Fruit fly (Drosophila melanogaster) whole organism, embryonic: ENCODE results near the gene Ret.

Experiments
- Adf1 ChIP-seq: fragments of 200-800 bp; sonication (Bioruptor generic); IDR thresholded peaks from 2 replicates; pipeline ENCODE4 v1.3.6; 2022; ENCODE audit warnings: missing biosample characterization, missing genetic modification characterization
- CG11085 ChIP-seq: fragments of 200-800 bp; sonication (Bioruptor generic); IDR thresholded peaks from 2 replicates; pipeline ENCODE4 v1.3.6; 2022; ENCODE audit warnings: missing biosample characterization, missing genetic modification characterization
- CG11093 ChIP-seq: fragments of 200-800 bp; sonication (Bioruptor generic); IDR thresholded peaks from 3 replicates; pipeline ENCODE4 v1.3.6; 2022; ENCODE audit warnings: missing biosample characterization, missing genetic modification characterization
- CG11398 ChIP-seq: fragments of 200-800 bp; sonication (Bioruptor generic); optimal IDR thresholded peaks from 2 replicates; lab custom pipeline; 2016; ENCODE audit warnings: missing biosample characterization, missing genetic modification characterization
- CG11723 ChIP-seq: fragments of 200-800 bp; sonication (Bioruptor generic); optimal IDR thresholded peaks from 2 replicates; lab custom pipeline; 2017; ENCODE audit warnings: missing biosample characterization, mild to moderate bottlenecking, missing genetic modification characterization
- CG12219 ChIP-seq: fragments of 200-800 bp; sonication (Bioruptor generic); optimal IDR thresholded peaks from 3 replicates; lab custom pipeline; 2018; ENCODE audit warnings: missing biosample characterization, mild to moderate bottlenecking, missing genetic modification characterization
- CG13287 ChIP-seq: fragments of 200-800 bp; sonication (Bioruptor generic); IDR thresholded peaks from 2 replicates; pipeline ENCODE4 v1.3.6; 2022; ENCODE audit warnings: missing biosample characterization, missing genetic modification characterization; ENCODE audit not compliant: partially characterized antibody
- CG15073 ChIP-seq: fragments of 200-800 bp; sonication (Bioruptor generic); optimal IDR thresholded peaks from 2 replicates; lab custom pipeline; 2016; ENCODE audit warnings: missing biosample characterization, missing genetic modification characterization
- CG1647 ChIP-seq: fragments of 200-800 bp; sonication (Bioruptor generic); optimal IDR thresholded peaks from 3 replicates; lab custom pipeline; 2016; ENCODE audit warnings: missing biosample characterization, missing genetic modification characterization
- CG16863 ChIP-seq: fragments of 200-800 bp; sonication (Bioruptor generic); optimal IDR thresholded peaks from 3 replicates; lab custom pipeline; 2016; ENCODE audit warnings: missing biosample characterization, missing genetic modification characterization
- CG17385 ChIP-seq: fragments of 200-800 bp; sonication (Bioruptor generic); optimal IDR thresholded peaks from 3 replicates; lab custom pipeline; 2018; ENCODE audit warnings: missing biosample characterization, mild to moderate bottlenecking, missing genetic modification characterization
- CG18599 ChIP-seq: fragments of 200-800 bp; sonication (Bioruptor generic); optimal IDR thresholded peaks from 3 replicates; lab custom pipeline; 2017; ENCODE audit warnings: missing biosample characterization, missing genetic modification characterization, mild to moderate bottlenecking, moderate library complexity, missing genetic modification reagents
- CG4424 ChIP-seq: fragments of 200-800 bp; sonication (Bioruptor generic); optimal IDR thresholded peaks from 3 replicates; lab custom pipeline; 2016; ENCODE audit warnings: missing biosample characterization, missing genetic modification characterization
- CG5180 ChIP-seq: fragments of 200-800 bp; sonication (Bioruptor generic); optimal IDR thresholded peaks from 3 replicates; lab custom pipeline; 2017; ENCODE audit warnings: missing biosample characterization, missing genetic modification characterization, mild to moderate bottlenecking, moderate library complexity, missing genetic modification reagents
- CG6765 ChIP-seq: fragments of 200-800 bp; sonication (Bioruptor generic); optimal IDR thresholded peaks from 3 replicates; lab custom pipeline; 2017; ENCODE audit warnings: missing biosample characterization, mild to moderate bottlenecking, missing genetic modification characterization
- CG7745 ChIP-seq: fragments of 200-800 bp; sonication (Bioruptor generic); optimal IDR thresholded peaks from 2 replicates; lab custom pipeline; 2018; ENCODE audit warnings: missing biosample characterization, mild to moderate bottlenecking, missing genetic modification characterization, moderate library complexity
- CG8359 ChIP-seq: fragments of 200-800 bp; sonication (Bioruptor generic); optimal IDR thresholded peaks from 2 replicates; lab custom pipeline; 2017; ENCODE audit warnings: missing biosample characterization, mild to moderate bottlenecking, missing genetic modification characterization, borderline replicate concordance
- CG8944 ChIP-seq: fragments of 200-800 bp; sonication (Bioruptor generic); optimal IDR thresholded peaks from 3 replicates; lab custom pipeline; 2016; ENCODE audit warnings: missing biosample characterization, missing genetic modification characterization
- CHES-1-like ChIP-seq: fragments of 200-800 bp; sonication (Bioruptor generic); optimal IDR thresholded peaks from 2 replicates; lab custom pipeline; 2016; ENCODE audit warnings: missing biosample characterization, missing genetic modification characterization
- Deaf1 ChIP-seq: fragments of 200-800 bp; optimal IDR thresholded peaks from 3 replicates; lab custom pipeline; 2019; ENCODE audit warnings: missing biosample characterization, mild to moderate bottlenecking, missing genetic modification characterization, moderate library complexity
- Dp ChIP-seq: fragments of 200-800 bp; sonication (Bioruptor generic); optimal IDR thresholded peaks from 2 replicates; lab custom pipeline; 2018; ENCODE audit warnings: missing biosample characterization, mild to moderate bottlenecking, missing genetic modification characterization, moderate library complexity
- Dref ChIP-seq: fragments of 200-800 bp; sonication (Bioruptor generic); IDR thresholded peaks from 2 replicates; pipeline ENCODE4 v1.3.6; 2022; ENCODE audit warnings: missing biosample characterization, missing genetic modification characterization
- Drgx ChIP-seq: fragments of 200-800 bp; sonication (Bioruptor generic); IDR thresholded peaks from 2 replicates; pipeline ENCODE4 v1.3.6; 2022; ENCODE audit warnings: missing biosample characterization, missing genetic modification characterization
- ERR ChIP-seq: fragments of 200-800 bp; sonication (Bioruptor generic); optimal IDR thresholded peaks from 2 replicates; lab custom pipeline; 2016; ENCODE audit warnings: missing biosample characterization, missing genetic modification characterization
- Elba2 ChIP-seq: fragments of 200-800 bp; sonication (Bioruptor generic); optimal IDR thresholded peaks from 3 replicates; lab custom pipeline; 2016; ENCODE audit warnings: missing biosample characterization, missing genetic modification characterization
- Hr39 ChIP-seq: fragments of >200 bp; optimal IDR thresholded peaks from 2 replicates; lab custom pipeline; 2017
- MBD-R2 ChIP-seq: fragments of 200-800 bp; sonication (Bioruptor generic); IDR thresholded peaks from 2 replicates; pipeline ENCODE4 v1.3.6; 2022; ENCODE audit warnings: missing biosample characterization, missing genetic modification characterization
- MESR4 ChIP-seq: fragments of 200-800 bp; sonication (Bioruptor generic); optimal IDR thresholded peaks from 2 replicates; lab custom pipeline; 2018; ENCODE audit warnings: missing biosample characterization, mild to moderate bottlenecking, missing genetic modification characterization, moderate library complexity
- Six4 ChIP-seq: fragments of 200-800 bp; sonication (Bioruptor generic); optimal IDR thresholded peaks from 2 replicates; lab custom pipeline; 2016; ENCODE audit warnings: missing biosample characterization, missing genetic modification characterization
- TFAM ChIP-seq: fragments of 200-800 bp; sonication (Bioruptor generic); optimal IDR thresholded peaks from 2 replicates; lab custom pipeline; 2017; ENCODE audit warnings: missing biosample characterization, missing genetic modification characterization, inconsistent platforms
- YL-1 ChIP-seq: fragments of 200-800 bp; sonication (Bioruptor generic); optimal IDR thresholded peaks from 3 replicates; lab custom pipeline; 2017; ENCODE audit warnings: missing biosample characterization, mild to moderate bottlenecking, missing genetic modification characterization
- amos ChIP-seq: fragments of 200-800 bp; sonication (Bioruptor generic); IDR thresholded peaks from 2 replicates; pipeline ENCODE4 v1.3.6; 2022; ENCODE audit warnings: missing biosample characterization, missing genetic modification characterization; ENCODE audit not compliant: partially characterized antibody
- aop ChIP-seq: fragments of 200-800 bp; sonication (Bioruptor generic); IDR thresholded peaks from 2 replicates; pipeline ENCODE4 v1.3.6; 2022; ENCODE audit warnings: missing biosample characterization, missing genetic modification characterization
- az2 ChIP-seq: fragments of 200-800 bp; sonication (Bioruptor generic); optimal IDR thresholded peaks from 3 replicates; lab custom pipeline; 2016; ENCODE audit warnings: missing biosample characterization, missing genetic modification characterization
- ci ChIP-seq: fragments of 200-800 bp; sonication (Bioruptor generic); IDR thresholded peaks from 3 replicates; pipeline ENCODE4 v1.3.6; 2022; ENCODE audit warnings: missing biosample characterization, missing genetic modification characterization
- corto ChIP-seq: fragments of 200-800 bp; sonication (Bioruptor generic); optimal IDR thresholded peaks from 2 replicates; lab custom pipeline; 2016; ENCODE audit warnings: missing biosample characterization, mild to moderate bottlenecking, missing genetic modification characterization, moderate library complexity
- crc ChIP-seq: fragments of 200-800 bp; sonication (Bioruptor generic); optimal IDR thresholded peaks from 2 replicates; lab custom pipeline; 2016; ENCODE audit warnings: missing biosample characterization, missing genetic modification characterization
- croc ChIP-seq: fragments of 200-800 bp; sonication (Bioruptor generic); conservative IDR thresholded peaks from 3 replicates; pipeline ENCODE4 v1.3.6; 2022; ENCODE audit warnings: missing biosample characterization, missing genetic modification characterization
- dati ChIP-seq: fragments of 200-800 bp; sonication (Bioruptor generic); IDR thresholded peaks from 2 replicates; pipeline ENCODE4 v1.3.6; 2022; ENCODE audit warnings: missing biosample characterization, missing genetic modification characterization
- ems ChIP-seq: fragments of 200-800 bp; sonication (Bioruptor generic); optimal IDR thresholded peaks from 3 replicates; lab custom pipeline; 2016; ENCODE audit warnings: missing biosample characterization, missing genetic modification characterization
- en ChIP-seq: fragments of 200-800 bp; sonication (Bioruptor generic); optimal IDR thresholded peaks from 2 replicates; lab custom pipeline; 2016; ENCODE audit warnings: missing biosample characterization, missing genetic modification characterization
- kay ChIP-seq: fragments of 200-800 bp; sonication (Bioruptor generic); optimal IDR thresholded peaks from 2 replicates; lab custom pipeline; 2016; ENCODE audit warnings: missing biosample characterization, missing genetic modification characterization
- ken ChIP-seq: fragments of 200-800 bp; sonication (Bioruptor generic); IDR thresholded peaks from 3 replicates; pipeline ENCODE4 v1.3.6; 2022; ENCODE audit warnings: missing biosample characterization, missing genetic modification characterization
- lilli ChIP-seq: fragments of 200-800 bp; sonication (Bioruptor generic); optimal IDR thresholded peaks from 3 replicates; lab custom pipeline; 2016; ENCODE audit warnings: missing biosample characterization, missing genetic modification characterization
- pnt ChIP-seq: fragments of 200-800 bp; sonication (Bioruptor generic); optimal IDR thresholded peaks from 3 replicates; lab custom pipeline; 2016; ENCODE audit warnings: missing biosample characterization, missing genetic modification characterization
- pros ChIP-seq: fragments of 200-800 bp; sonication (Bioruptor generic); optimal IDR thresholded peaks from 3 replicates; lab custom pipeline; 2019; ENCODE audit warnings: missing biosample characterization, mild to moderate bottlenecking, missing genetic modification characterization, moderate library complexity
- psq ChIP-seq: fragments of 200-800 bp; sonication (Bioruptor generic); optimal IDR thresholded peaks from 2 replicates; lab custom pipeline; 2017; ENCODE audit warnings: missing biosample characterization, missing genetic modification characterization
- salm ChIP-seq: fragments of 200-800 bp; sonication (Bioruptor generic); optimal IDR thresholded peaks from 2 replicates; lab custom pipeline; 2018; ENCODE audit warnings: missing biosample characterization, mild to moderate bottlenecking, missing genetic modification characterization
- twi ChIP-seq: fragments of 200-800 bp; optimal IDR thresholded peaks from 2 replicates; lab custom pipeline; 2019; ENCODE audit warnings: missing biosample characterization, mild to moderate bottlenecking, missing genetic modification characterization, moderate library complexity
- zfh1 ChIP-seq: fragments of 200-800 bp; sonication (Bioruptor generic); IDR thresholded peaks from 3 replicates; pipeline ENCODE4 v1.3.6; 2022; ENCODE audit warnings: missing biosample characterization, missing genetic modification characterization

Ret gene

DNA sequence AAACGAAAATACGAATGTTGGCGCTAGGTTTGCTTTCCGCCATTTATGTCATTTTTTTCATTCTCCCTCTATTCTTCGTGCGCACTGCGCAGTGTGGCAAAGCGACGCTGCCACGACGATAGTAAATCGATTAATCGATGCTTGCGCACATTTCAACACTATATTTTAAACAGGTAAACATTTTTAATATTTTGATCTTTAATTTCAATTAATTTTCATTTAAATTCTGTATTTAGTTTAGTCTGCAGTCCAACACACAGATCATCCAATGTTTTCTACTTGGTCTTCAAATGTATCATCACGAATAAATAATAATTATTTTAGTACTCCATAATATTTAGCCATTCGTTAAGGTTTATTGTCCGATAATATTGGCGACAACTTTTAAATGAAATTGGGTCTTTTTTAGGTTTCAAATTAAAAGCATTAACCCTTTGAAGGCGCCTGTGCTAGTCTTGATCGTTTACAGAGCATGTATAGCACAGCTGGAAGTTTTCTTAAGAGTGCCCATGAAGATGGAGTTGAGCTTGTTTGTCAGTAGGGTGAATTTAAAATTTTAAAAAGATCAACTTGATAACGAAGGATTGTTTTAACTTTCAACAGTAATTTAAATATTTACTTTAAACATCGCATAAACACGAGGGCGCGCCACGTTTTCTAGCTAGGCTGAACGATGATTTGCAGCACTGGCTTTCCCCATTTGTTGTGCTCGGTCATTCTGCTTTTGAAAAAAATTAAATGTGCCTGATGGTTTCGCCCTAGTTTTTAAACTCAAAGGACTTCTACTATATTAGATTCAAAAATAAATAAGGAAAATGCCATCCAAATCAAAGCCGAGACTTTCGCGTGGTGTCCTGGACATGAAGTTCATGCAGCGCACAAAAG, 42.2 kb downstream of the Ret start, which contains the start of the genes Mpp6 and E2f2 (continued):
- TF ChIP-seq YL-1 (GFP tag; lab: Kevin White, UChicago) (peak; percentile 68), Drgx (GFP tag; lab: Robert Waterston, UW) (no peak), twi (tag; lab: Kevin White, UChicago) (no peak), Deaf1 (no peak), crc (GFP tag; lab: Kevin White, UChicago) (no peak), Adf1 (peak; percentile 23; the same call in 1 of the 2 replicates), ci (GFP tag; lab: Robert Waterston, UW) (0 out of 3 replicates have a peak, but pooled peaks have one; percentile 12), Elba2 (GFP tag; lab: Kevin White, UChicago) (no peak), CG15073 (GFP tag; lab: Kevin White, UChicago) (no peak), CG5180 (no peak), lilli (GFP tag; lab: Kevin White, UChicago) (peak; percentile 9), Six4 (GFP tag; lab: Kevin White, UChicago) (no peak), CHES-1-like (peak; percentile 6), CG11723 (GFP tag; lab: Kevin White, UChicago) (no peak), ems (GFP tag; lab: Kevin White, UChicago) (no peak), CG1647 (no peak), ken (GFP tag; lab: Robert Waterston, UW) (peak; percentile 75), CG18599 (GFP tag; lab: Kevin White, UChicago) (peak; percentile 50), CG12219 (GFP tag; lab: Kevin White, UChicago) (no peak), Dp (GFP tag; lab: Kevin White, UChicago) (peak; percentile 79), dati (GFP tag; lab: Robert Waterston, UW) (no peak), ERR (no peak), zfh1 (peak; percentile 58; the same call in 2 of the 3 replicates), CG4424 (no peak), pros (GFP tag; lab: Kevin White, UChicago) (no peak), CG16863 (GFP tag; lab: Kevin White, UChicago) (no peak), croc (no peak), en (GFP tag; lab: Kevin White, UChicago) (no peak), corto (GFP tag; lab: Kevin White, UChicago) (no peak), az2 (GFP tag; lab: Kevin White, UChicago) (no peak), CG6765 (GFP tag; lab: Kevin White, UChicago) (no peak), CG11398 (GFP tag; lab: Kevin White, UChicago) (no peak), kay (GFP tag; lab: Kevin White, UChicago) (no peak), CG17385 (GFP tag; lab: Kevin White, UChicago) (peak; percentile 4), psq (GFP tag; lab: Kevin White, UChicago) (peak; percentile 95), CG11093 (GFP tag; lab: Robert Waterston, UW) (no peak), CG8944 (no peak), aop (GFP tag; lab: Robert Waterston, UW) (no peak), Hr39 (lab: Kevin White, UChicago) (no peak), amos (peak; percentile 95), salm (tag; lab: Kevin White, UChicago) (no peak), TFAM (GFP tag; lab: Kevin White, UChicago) (no peak), Dref (GFP tag; lab: Robert Waterston, UW) (peak; percentile 87), MESR4 (GFP tag; lab: Kevin White, UChicago) (peak; percentile 34), CG8359 (GFP tag; lab: Kevin White, UChicago) (no peak), pnt (GFP tag; lab: Kevin White, UChicago) (no peak), CG11085 (GFP tag; lab: Robert Waterston, UW) (peak; percentile 84), CG13287 (peak; percentile 79), MBD-R2 (GFP tag; lab: Robert Waterston, UW) (peak; percentile 81), CG7745 (tag; lab: Kevin White, UChicago) (no peak)
